Fruit fly (Drosophila melanogaster) whole organism: ENCODE measurements around the gene CG2321.

ENCODE experiments used
- CG8478 ChIP-seq: fragments of >200 bp; optimal IDR thresholded peaks from 2 replicates; lab custom pipeline; 2018; ENCODE audit warnings: inconsistent platforms
- Dll ChIP-seq: fragments of >200 bp; optimal IDR thresholded peaks from 2 replicates; lab custom pipeline; 2017
- EcR ChIP-seq, 2 experiments: fragments of >200 bp; optimal IDR thresholded peaks; 2 replicates each; lab custom pipeline; 2017; ENCODE audit warnings: missing biosample characterization in 2 of 2, missing genetic modification characterization in 2 of 2, missing genetic modification reagents in 2 of 2
- pan ChIP-seq: fragments of >200 bp; optimal IDR thresholded peaks from 2 replicates; lab custom pipeline; 2017
- psq ChIP-seq: fragments of >200 bp; optimal IDR thresholded peaks from 2 replicates; lab custom pipeline; 2017
- usp ChIP-seq: fragments of >200 bp; optimal IDR thresholded peaks from 2 replicates; lab custom pipeline; 2017; ENCODE audit warnings: missing biosample characterization, missing genetic modification characterization, mixed read lengths

DNA sequence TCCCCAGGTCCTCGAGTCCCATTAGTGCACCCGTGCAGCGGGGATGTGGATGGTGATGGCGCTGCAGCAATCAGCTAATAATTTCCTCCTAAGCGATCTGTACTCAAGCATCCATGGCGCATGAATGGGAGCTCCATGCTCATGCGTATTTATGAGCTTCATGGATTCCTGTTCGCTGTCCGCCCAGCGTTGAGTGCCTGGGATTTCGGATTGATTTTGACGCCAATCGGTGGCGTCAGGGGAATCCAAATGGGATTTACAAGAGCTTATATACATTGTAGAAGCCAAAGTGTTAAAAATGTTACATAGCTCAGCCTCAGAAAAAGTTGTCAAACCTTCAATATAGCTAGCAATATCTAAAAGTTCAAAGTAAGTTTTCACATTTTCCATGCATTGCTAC lies 26.4 kb upstream of the CG2321 start, which contains the start of gene ND-20L:
- TF ChIP-seq usp (GFP tag; lab: Kevin White, UChicago) (no peak), CG8478 (lab: Kevin White, UChicago) (no peak), EcR (GFP tag; optimal IDR thresholded peaks at IDR 0.05; lab: Kevin White, UChicago) (no peak), psq (lab: Kevin White, UChicago) (no peak), pan (lab: Kevin White, UChicago) (no peak), Dll (lab: Kevin White, UChicago) (no peak)
